Fruit fly (Drosophila melanogaster) S2 (cell line): ENCODE measurements around the gene CG7264.

Experiments used
- CG8478 ChIP-seq: fragments of >200 bp; optimal IDR thresholded peaks from 2 replicates; lab custom pipeline; 2018
- CTCF ChIP-seq, 2 experiments: fragments of >200 bp; optimal IDR thresholded peaks; 2 replicates each; lab custom pipeline; 2018

DNA sequence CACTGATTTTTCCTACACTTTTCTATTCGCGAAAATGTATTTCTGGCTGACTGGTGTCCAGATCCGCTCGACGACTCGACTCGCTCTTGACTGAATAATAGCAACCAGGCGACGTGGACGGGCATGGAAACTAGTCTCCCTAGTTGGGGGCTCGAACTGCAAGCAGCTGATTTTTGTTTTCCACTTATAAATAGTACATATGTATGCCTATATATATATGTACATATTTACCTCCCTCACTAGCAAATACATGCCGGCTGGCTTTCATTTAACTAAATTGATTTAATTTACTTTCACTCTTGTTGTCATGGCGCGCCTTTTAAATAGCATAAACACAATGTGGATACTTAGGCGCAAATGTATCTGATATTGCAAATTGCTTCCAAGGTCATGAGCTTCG is 28.1 kb upstream of the CG7264 start, which contains the start of gene Gcat:
- TF ChIP-seq CTCF (optimal IDR thresholded peaks at IDR 0.05; lab: Kevin White, UChicago), result no peak
- TF ChIP-seq CG8478 (lab: Kevin White, UChicago), result no peak
